Worm (Caenorhabditis elegans) whole organism, mixed stage, embryonic: ENCODE data around the gene C33F10.8.

ENCODE experiments used
- bed-3 ChIP-seq: fragments of 200-800 bp; sonication (Bioruptor generic); optimal IDR thresholded peaks from 3 replicates; lab custom pipeline; 2018; ENCODE audit warnings: mild to moderate bottlenecking, missing genetic modification characterization, moderate library complexity, missing compliant biosample characterization
- blmp-1 ChIP-seq: fragments of 150-350 bp; optimal IDR thresholded peaks from 2 replicates; lab custom pipeline; 2014; ENCODE audit warnings: missing biosample characterization, missing genetic modification characterization
- ceh-39 ChIP-seq: fragments of 150-350 bp; optimal IDR thresholded peaks from 2 replicates; lab custom pipeline; 2014; ENCODE audit warnings: missing biosample characterization, missing genetic modification characterization
- ceh-43 ChIP-seq: fragments of 200-800 bp; sonication (Bioruptor generic); optimal IDR thresholded peaks from 2 replicates; lab custom pipeline; 2018; ENCODE audit warnings: mild to moderate bottlenecking, missing genetic modification characterization, moderate library complexity, missing compliant biosample characterization
- ceh-83 ChIP-seq: fragments of 200-800 bp; sonication (Bioruptor generic); optimal IDR thresholded peaks from 2 replicates; lab custom pipeline; 2018; ENCODE audit warnings: mild to moderate bottlenecking, missing genetic modification characterization, missing compliant biosample characterization
- cnd-1 ChIP-seq: fragments of 200-800 bp; sonication (Bioruptor generic); optimal IDR thresholded peaks from 2 replicates; lab custom pipeline; 2018; ENCODE audit warnings: mild to moderate bottlenecking, missing genetic modification characterization, missing compliant biosample characterization
- drap-1 ChIP-seq: fragments of 200-800 bp; sonication (Bioruptor generic); optimal IDR thresholded peaks from 3 replicates; lab custom pipeline; 2018; ENCODE audit warnings: mild to moderate bottlenecking, missing genetic modification characterization, missing compliant biosample characterization
- elt-1 ChIP-seq: sonication (generic microtip); optimal IDR thresholded peaks from 2 replicates; lab custom pipeline; 2017; ENCODE audit warnings: missing genetic modification characterization, mild to moderate bottlenecking, missing compliant biosample characterization, antibody characterized with exemption, moderate library complexity, borderline replicate concordance; ENCODE audit not compliant: insufficient read depth
- elt-3 ChIP-seq: fragments of 150-350 bp; optimal IDR thresholded peaks from 2 replicates; lab custom pipeline; 2014; ENCODE audit warnings: missing biosample characterization, missing genetic modification characterization
- ham-2 ChIP-seq: fragments of 200-800 bp; sonication (Bioruptor generic); optimal IDR thresholded peaks from 2 replicates; lab custom pipeline; 2018; ENCODE audit warnings: mild to moderate bottlenecking, missing genetic modification characterization, missing compliant biosample characterization
- hlh-1 ChIP-seq: fragments of 150-350 bp; optimal IDR thresholded peaks from 2 replicates; lab custom pipeline; 2014; ENCODE audit warnings: missing biosample characterization, missing genetic modification reagents, missing genetic modification characterization
- lin-13 ChIP-seq: fragments of 150-350 bp; optimal IDR thresholded peaks from 2 replicates; lab custom pipeline; 2014; ENCODE audit warnings: missing biosample characterization, missing genetic modification characterization
- lin-32 ChIP-seq: fragments of 200-800 bp; sonication (Bioruptor generic); optimal IDR thresholded peaks from 2 replicates; lab custom pipeline; 2018; ENCODE audit warnings: mild to moderate bottlenecking, missing genetic modification characterization, missing compliant biosample characterization
- lsy-2 ChIP-seq: fragments of 150-350 bp; optimal IDR thresholded peaks from 2 replicates; lab custom pipeline; 2014; ENCODE audit warnings: missing biosample characterization, missing genetic modification characterization
- mab-5 ChIP-seq: fragments of 150-350 bp; optimal IDR thresholded peaks from 2 replicates; lab custom pipeline; 2014; ENCODE audit warnings: missing biosample characterization, missing genetic modification characterization
- mep-1 ChIP-seq: fragments of 150-350 bp; optimal IDR thresholded peaks from 2 replicates; lab custom pipeline; 2017; ENCODE audit warnings: missing biosample characterization, missing genetic modification reagents, missing genetic modification characterization, inconsistent platforms
- mls-2 ChIP-seq: sonication (generic microtip); optimal IDR thresholded peaks from 2 replicates; lab custom pipeline; 2016; ENCODE audit warnings: mild to moderate bottlenecking, missing genetic modification characterization, moderate library complexity, missing compliant biosample characterization
- nhr-12 ChIP-seq: fragments of 150-350 bp; optimal IDR thresholded peaks from 2 replicates; lab custom pipeline; 2014; ENCODE audit warnings: missing biosample characterization, missing genetic modification characterization
- nhr-2 ChIP-seq: fragments of 150-350 bp; optimal IDR thresholded peaks from 2 replicates; lab custom pipeline; 2014; ENCODE audit warnings: missing biosample characterization, missing genetic modification characterization
- nhr-28 ChIP-seq: fragments of 150-350 bp; optimal IDR thresholded peaks from 2 replicates; lab custom pipeline; 2014; ENCODE audit warnings: missing biosample characterization, missing genetic modification characterization
- nhr-76 ChIP-seq: sonication (generic microtip); optimal IDR thresholded peaks from 2 replicates; lab custom pipeline; 2017; ENCODE audit warnings: missing biosample characterization, missing genetic modification characterization
- pha-4 ChIP-seq: fragments of 150-350 bp; optimal IDR thresholded peaks from 2 replicates; lab custom pipeline; 2018; ENCODE audit warnings: missing biosample characterization, missing genetic modification reagents, missing genetic modification characterization
- snpc-4 ChIP-seq: fragments of 150-350 bp; optimal IDR thresholded peaks from 2 replicates; lab custom pipeline; 2014; ENCODE audit warnings: missing biosample characterization, missing genetic modification characterization
- sptf-1 ChIP-seq: sonication (generic microtip); optimal IDR thresholded peaks from 2 replicates; lab custom pipeline; 2017; ENCODE audit warnings: mild to moderate bottlenecking, missing genetic modification characterization, moderate library complexity, missing compliant biosample characterization
- tbx-8 ChIP-seq: fragments of 200-800 bp; sonication (Bioruptor generic); optimal IDR thresholded peaks from 2 replicates; lab custom pipeline; 2018; ENCODE audit warnings: mild to moderate bottlenecking, missing genetic modification characterization, moderate library complexity, missing compliant biosample characterization
- unc-120 ChIP-seq: sonication (generic microtip); optimal IDR thresholded peaks from 2 replicates; lab custom pipeline; 2017; ENCODE audit warnings: missing genetic modification characterization, missing compliant biosample characterization; ENCODE audit not compliant: poor library complexity, severe bottlenecking
- unc-39 ChIP-seq: fragments of 150-350 bp; optimal IDR thresholded peaks from 2 replicates; lab custom pipeline; 2014; ENCODE audit warnings: missing biosample characterization, missing genetic modification characterization
- zip-8 ChIP-seq: fragments of 150-350 bp; optimal IDR thresholded peaks from 2 replicates; lab custom pipeline; 2014; ENCODE audit warnings: missing biosample characterization, missing genetic modification characterization
- ztf-11 ChIP-seq: fragments of 150-350 bp; optimal IDR thresholded peaks from 2 replicates; lab custom pipeline; 2014; ENCODE audit warnings: missing biosample characterization, missing genetic modification characterization

The C33F10.8 gene

DNA sequence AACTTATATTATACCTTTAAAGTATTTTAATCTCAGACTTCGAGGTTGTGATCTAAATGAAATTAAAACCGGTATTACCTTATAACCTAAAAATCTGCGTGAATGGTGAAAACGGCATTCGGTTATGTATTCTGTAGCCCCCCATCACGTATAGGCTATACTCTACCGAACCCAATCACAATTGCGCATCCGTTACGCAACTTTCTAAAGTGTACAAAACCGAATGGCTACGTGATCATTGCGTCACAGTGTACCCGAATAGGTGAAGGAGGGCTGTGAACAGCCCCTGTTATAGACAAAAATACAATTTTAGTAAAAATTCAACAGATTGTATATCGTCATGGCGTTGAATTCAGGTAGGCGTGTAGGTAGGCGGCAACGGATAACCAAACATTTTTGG lies 2.4 kb downstream of the C33F10.8 start:
- no peak for TF ChIP-seq mls-2 (tag; lab: Kevin White, UChicago)
- TF ChIP-seq ztf-11, result no peak
- no peak for TF ChIP-seq tbx-8 (GFP tag; lab: Kevin White, UChicago)
- peak; percentile 70 for TF ChIP-seq nhr-2 (tag; lab: Kevin White, UChicago)
- peak; percentile 96 for TF ChIP-seq zip-8 (tag; lab: Kevin White, UChicago)
- no peak for TF ChIP-seq unc-120 (tag; lab: Kevin White, UChicago)
- TF ChIP-seq ham-2, result no peak

DNA sequence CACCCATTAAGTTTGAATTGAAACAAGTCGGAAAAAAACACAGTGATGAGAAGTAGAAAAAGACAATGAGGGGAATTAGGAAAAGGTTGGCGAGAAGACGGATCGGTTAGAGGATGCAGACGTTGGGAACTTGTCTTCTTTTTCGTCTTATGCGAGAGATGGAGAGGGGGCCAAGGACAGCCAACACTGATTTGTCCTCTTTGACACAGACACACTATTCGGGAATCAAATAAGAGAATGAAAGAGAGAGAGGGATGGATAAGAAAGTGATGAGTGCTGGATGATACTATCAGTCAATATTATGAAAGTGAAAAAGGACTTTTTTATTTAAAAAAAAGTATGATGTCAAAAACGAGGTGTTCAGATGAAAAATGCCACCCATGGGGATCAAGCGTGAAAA lies 3.3 kb downstream of the C33F10.8 start, which contains the start of gene lact-5:
Gene lact-5, minus strand, starts transcription at position 1 of the 400 bp plus-strand sequence.
- TF ChIP-seq hlh-1 (tag; lab: Kevin White, UChicago) (no peak), mab-5 (no peak), pha-4 (tag; lab: Kevin White, UChicago) (no peak), lin-13 (no peak), lsy-2 (tag; lab: Kevin White, UChicago) (no peak), elt-3 (no peak), blmp-1 (tag; lab: Kevin White, UChicago) (peak; percentile 69), tbx-8 (GFP tag; lab: Kevin White, UChicago) (no peak)

- no peak for TF ChIP-seq mep-1 (tag; lab: Kevin White, UChicago)
- TF ChIP-seq ham-2, result no peak
- TF ChIP-seq snpc-4 (tag; lab: Kevin White, UChicago), result no peak
- no peak for TF ChIP-seq ztf-11
- no peak for TF ChIP-seq ceh-39
- TF ChIP-seq lin-32 (GFP tag; lab: Kevin White, UChicago), result no peak
- TF ChIP-seq unc-120 (tag; lab: Kevin White, UChicago), result no peak
- TF ChIP-seq mls-2 (tag; lab: Kevin White, UChicago), result no peak
- no peak for TF ChIP-seq ceh-83 (GFP tag; lab: Kevin White, UChicago)
- no peak for TF ChIP-seq lsy-2 (tag; lab: Kevin White, UChicago)
- no peak for TF ChIP-seq cnd-1
- no peak for TF ChIP-seq unc-39 (tag; lab: Kevin White, UChicago)
These were observed 6.3 kb downstream of the C33F10.8 start for ce11 chrII:4818780-4819179.

DNA sequence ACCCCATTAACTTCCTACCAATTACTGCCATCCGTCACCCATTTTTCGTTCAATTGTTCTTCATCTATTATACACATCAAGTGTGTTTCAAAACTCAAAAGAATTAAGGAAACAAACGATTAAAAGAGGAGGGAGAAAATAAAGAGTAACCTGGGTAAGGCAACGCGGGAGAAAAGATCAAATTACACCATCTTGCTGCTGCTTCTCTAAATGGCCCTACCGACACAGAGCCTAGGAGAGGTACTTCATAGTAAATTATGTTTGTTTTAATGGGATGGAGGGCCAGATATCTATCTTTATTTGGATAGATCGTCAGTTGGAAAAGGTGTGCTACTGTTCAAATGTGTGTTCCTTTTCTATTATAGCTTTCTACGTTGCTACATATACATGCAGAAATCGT lies 9.7 kb downstream of the C33F10.8 start:
- TF ChIP-seq sptf-1 (no peak), ceh-83 (GFP tag; lab: Kevin White, UChicago) (no peak), tbx-8 (GFP tag; lab: Kevin White, UChicago) (no peak), ceh-39 (no peak), lsy-2 (tag; lab: Kevin White, UChicago) (no peak), pha-4 (tag; lab: Kevin White, UChicago) (no peak), elt-1 (tag; lab: Kevin White, UChicago) (no peak), nhr-28 (no peak), bed-3 (GFP tag; lab: Kevin White, UChicago) (no peak), blmp-1 (tag; lab: Kevin White, UChicago) (no peak), drap-1 (no peak), mab-5 (no peak)

ce11 chrII:4811986-4812385 lies 13.0 kb downstream of the C33F10.8 start, which contains the start of gene rig-6:
Gene rig-6 (minus strand): TSS chrII:4812086.
- no peak for TF ChIP-seq nhr-12
- TF ChIP-seq mls-2 (tag; lab: Kevin White, UChicago), result no peak
- TF ChIP-seq pha-4 (tag; lab: Kevin White, UChicago), result no peak
- no peak for TF ChIP-seq mep-1 (tag; lab: Kevin White, UChicago)
- no peak for TF ChIP-seq ceh-39
- no peak for TF ChIP-seq drap-1
- no peak for TF ChIP-seq snpc-4 (tag; lab: Kevin White, UChicago)
- no peak for TF ChIP-seq ceh-43
- TF ChIP-seq nhr-2 (tag; lab: Kevin White, UChicago), result no peak

DNA sequence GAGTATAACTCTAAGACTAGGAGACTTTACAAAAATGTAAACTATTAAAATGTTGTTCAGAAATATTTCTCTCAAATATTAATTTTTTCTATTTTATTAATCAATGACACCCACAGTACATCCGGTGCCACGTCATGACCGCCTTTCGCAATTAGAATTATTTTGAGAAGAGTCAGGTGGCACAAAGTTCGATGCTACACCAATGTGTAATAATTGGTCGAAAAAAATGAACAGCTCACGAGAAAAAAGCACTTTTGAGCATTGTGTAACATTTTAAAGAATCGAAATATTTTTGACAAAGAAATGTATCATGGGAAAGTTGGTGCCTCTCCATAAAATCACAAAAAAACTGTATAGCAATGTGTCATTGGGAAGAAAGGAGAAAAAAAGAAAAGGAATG lies 18.3 kb downstream of the C33F10.8 start:
- peak; percentile 27 for TF ChIP-seq hlh-1 (tag; lab: Kevin White, UChicago)
- TF ChIP-seq unc-120 (tag; lab: Kevin White, UChicago), result no peak
- TF ChIP-seq elt-1 (tag; lab: Kevin White, UChicago), result no peak
- TF ChIP-seq blmp-1 (tag; lab: Kevin White, UChicago), result no peak
- TF ChIP-seq drap-1, result no peak
- no peak for TF ChIP-seq lin-32 (GFP tag; lab: Kevin White, UChicago)
- TF ChIP-seq nhr-76 (tag; lab: Kevin White, UChicago), result no peak
- no peak for TF ChIP-seq bed-3 (GFP tag; lab: Kevin White, UChicago)
- TF ChIP-seq, all 35 proteins: peak for 1
